Fruit fly (Drosophila melanogaster) whole organism, embryonic: ENCODE results near the gene CG15019.

Source experiments
- CG1602 ChIP-seq: fragments of 200-800 bp; sonication (Bioruptor generic); optimal IDR thresholded peaks from 3 replicates; lab custom pipeline; 2016; ENCODE audit warnings: missing biosample characterization, missing genetic modification characterization
- CG31441 ChIP-seq: fragments of 200-800 bp; sonication (Bioruptor generic); IDR thresholded peaks from 2 replicates; pipeline ENCODE4 v1.3.6; 2022; ENCODE audit warnings: missing biosample characterization, missing genetic modification characterization
- CG6175 ChIP-seq: fragments of 200-800 bp; sonication (Bioruptor generic); IDR thresholded peaks from 3 replicates; pipeline ENCODE4 v1.3.6; 2022; ENCODE audit warnings: missing biosample characterization, missing genetic modification characterization
- CG8290 ChIP-seq, 3 experiments: fragments of 200-800 bp; sonication (Bioruptor generic); optimal IDR thresholded peaks; 2 replicates each; lab custom pipeline; 2016 to 2019; ENCODE audit warnings: missing biosample characterization in 3 of 3, missing genetic modification characterization in 3 of 3, mild to moderate bottlenecking in 2 of 3, moderate library complexity in 1 of 3
- Gug ChIP-seq: fragments of 200-800 bp; sonication (Bioruptor generic); IDR thresholded peaks from 4 replicates; pipeline ENCODE4 v1.3.6; 2022; ENCODE audit warnings: missing biosample characterization, missing genetic modification characterization
- gsb ChIP-seq: fragments of 200-800 bp; sonication (Bioruptor generic); IDR thresholded peaks from 2 replicates; pipeline ENCODE4 v1.3.6; 2022; ENCODE audit warnings: missing biosample characterization, missing genetic modification characterization

DNA sequence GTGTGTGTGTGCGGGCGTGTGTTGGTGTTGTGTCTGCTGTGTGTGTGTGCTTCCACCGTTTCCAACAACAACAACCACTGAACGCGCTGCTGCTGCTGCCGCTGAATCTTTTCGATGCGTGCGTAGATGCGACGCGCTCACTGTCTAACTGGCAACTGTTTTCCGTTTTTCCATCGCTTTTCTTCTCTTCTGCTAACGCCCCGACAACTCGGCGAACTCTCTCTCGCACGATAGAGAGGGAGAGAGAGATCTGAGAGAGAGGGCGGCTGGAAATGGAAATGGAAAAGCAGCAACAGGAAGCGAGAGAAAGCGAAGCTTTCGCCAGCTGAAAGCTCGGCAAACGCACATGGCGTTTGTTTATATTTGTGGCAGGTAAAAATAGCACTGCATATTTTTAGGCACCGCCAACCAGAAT is 25.6 kb downstream of the CG15019 start, which contains the start of gene DopEcR:
- no peak; the same call in 1 of the 2 replicates for TF ChIP-seq CG31441 (GFP tag; lab: Robert Waterston, UW)
- TF ChIP-seq CG6175 = 0 out of 3 replicates have a peak, but pooled peaks have one; percentile 53
- no peak for TF ChIP-seq CG1602
- no peak for TF ChIP-seq gsb (GFP tag; lab: Robert Waterston, UW)
- TF ChIP-seq CG8290 (GFP tag; optimal IDR thresholded peaks at IDR 0.05; lab: Kevin White, UChicago) = no peak
- peak in 1 of 2 experiments; percentile 22 for TF ChIP-seq CG8290 (tag; optimal IDR thresholded peaks at IDR 0.05; lab: Kevin White, UChicago)
- no peak for TF ChIP-seq Gug (GFP tag; lab: Robert Waterston, UW)
